Fruit fly (Drosophila melanogaster): ENCODE results near the gene CG31668.

Gene CG31668

DNA sequence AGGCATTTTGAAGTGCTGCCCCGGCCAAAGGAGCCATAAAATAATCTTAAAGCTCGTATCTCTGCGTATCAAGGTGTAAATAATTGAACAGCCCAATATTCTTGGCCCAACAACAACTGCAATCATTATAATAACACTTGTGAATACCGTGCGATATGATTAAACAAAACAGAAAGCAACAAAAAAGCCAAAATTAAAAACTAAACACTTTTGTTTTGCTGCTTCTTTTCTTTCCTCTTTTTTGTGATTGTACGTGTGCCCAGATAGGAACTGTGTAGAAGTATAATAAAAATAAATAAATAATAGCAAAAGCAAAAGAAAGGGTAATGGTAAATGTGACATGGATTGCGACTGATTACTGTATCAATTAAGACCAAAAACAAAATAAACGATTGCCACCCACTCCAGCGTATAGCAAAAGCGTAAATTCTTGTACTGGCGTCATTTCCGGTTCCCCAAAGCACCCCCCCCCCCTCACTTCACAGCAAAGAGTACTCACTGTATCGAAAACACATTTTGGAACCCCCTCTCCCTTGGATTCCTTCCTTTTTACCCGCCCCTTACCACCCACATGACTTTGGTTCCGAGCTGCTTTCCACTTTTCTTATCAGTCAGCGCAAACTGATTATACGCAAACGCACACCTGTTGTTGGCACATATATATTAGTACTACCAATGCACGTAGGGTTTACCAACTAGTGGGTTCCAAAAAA, 34.4 kb downstream of the CG31668 start:
- no peak for TF ChIP-seq CG8478 (optimal IDR thresholded peaks at IDR 0.05)
- TF ChIP-seq CTCF (optimal IDR thresholded peaks at IDR 0.05): no peak

DNA sequence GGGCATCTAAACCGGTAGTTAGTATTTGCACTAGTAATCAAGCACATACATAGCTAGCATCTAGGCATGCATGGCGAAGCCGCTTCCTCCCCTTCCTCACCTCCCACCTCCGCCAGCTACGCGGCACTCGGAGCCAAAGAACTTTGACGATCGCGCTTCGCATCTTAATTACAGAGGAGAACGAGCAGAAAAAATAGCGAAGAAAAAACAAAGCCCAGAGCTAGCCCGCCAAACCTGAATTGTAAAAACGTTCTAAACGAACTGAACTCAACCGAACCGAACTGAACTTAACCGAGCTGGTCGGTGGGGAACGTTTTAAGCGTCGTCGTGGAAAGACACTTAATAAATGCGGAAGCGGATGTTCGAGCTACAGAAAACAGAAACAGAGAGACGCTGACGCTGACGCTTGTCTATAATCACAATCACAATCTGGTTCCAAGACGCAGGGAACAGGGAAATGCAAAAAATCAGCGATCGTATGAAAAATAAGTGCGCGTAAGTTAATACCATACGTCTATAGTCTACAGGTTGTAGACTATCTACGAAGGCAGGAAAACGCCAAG, 37.0 kb downstream of the CG31668 start:
- TF ChIP-seq CTCF (optimal IDR thresholded peaks at IDR 0.05) (no peak), CG8478 (optimal IDR thresholded peaks at IDR 0.05) (no peak)

DNA sequence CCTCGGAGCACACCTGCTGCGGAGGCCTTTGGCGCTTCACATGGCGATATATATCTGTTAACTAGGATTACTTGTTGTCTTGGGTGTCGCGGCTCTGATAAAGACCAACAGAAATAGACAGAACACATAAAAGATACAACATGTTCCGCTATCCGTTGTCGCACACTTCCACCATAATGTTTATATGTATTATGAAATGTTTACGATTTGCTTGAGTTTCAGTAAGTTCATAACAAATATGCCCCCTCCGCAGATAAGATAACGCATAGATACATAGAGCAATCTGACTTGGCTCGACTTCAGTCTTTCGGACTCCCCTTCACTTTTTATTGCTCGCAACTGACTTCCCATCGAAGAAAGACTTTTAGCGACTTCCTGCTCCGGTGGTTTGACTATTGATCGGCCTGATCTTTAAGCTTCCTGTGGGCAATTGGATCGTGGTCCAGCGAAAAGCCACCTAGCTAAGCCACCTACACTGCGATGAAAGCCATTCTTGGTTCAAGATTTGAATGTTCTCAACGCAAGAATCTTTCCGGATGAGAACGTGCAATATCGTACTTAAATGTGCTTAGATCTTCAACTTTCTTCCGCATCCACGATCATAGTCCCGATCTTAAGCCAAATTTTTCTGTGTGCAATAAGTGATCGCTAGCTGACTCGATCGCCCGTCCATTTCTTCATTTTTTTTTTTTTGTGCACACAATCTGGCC, 37.6 kb downstream of the CG31668 start:
- TF ChIP-seq CG8478 (optimal IDR thresholded peaks at IDR 0.05): no peak
- TF ChIP-seq CTCF (optimal IDR thresholded peaks at IDR 0.05): no peak

DNA sequence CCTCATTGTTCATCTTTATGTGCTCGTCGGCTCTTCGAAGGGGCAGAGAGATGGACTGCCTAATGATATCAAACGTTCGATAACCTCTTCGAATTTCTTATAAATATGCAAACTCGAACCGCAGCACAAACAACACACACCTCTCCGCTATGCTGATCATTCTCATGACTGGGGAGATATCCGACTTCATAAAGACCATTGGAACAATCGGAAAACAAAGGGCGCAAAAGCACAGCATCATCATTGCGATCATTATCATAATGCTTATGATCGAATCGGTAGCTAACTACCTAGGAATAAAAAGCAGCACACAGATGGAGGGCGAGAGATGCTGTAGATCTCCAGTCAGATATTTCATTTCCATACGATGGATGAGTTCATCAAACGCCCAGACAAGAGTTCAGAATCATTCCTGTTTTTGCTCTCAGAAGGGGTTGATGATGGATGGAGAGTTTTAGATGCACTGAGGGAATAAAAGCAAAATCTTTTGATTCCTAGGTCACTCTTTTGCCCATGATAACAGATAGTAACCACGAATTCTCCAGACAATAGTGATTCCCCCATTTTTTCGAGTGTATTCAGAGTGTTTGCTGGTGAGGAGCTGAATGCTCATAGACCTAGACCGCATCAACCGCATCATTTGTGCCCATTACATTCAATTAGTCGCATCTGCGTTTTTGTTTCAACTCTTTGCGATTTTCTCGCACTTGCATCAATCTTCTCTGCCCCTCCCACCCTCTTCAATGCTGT, 38.8 kb downstream of the CG31668 start:
- TF ChIP-seq CG8478 (optimal IDR thresholded peaks at IDR 0.05) (no peak), CTCF (optimal IDR thresholded peaks at IDR 0.05) (no peak)

DNA sequence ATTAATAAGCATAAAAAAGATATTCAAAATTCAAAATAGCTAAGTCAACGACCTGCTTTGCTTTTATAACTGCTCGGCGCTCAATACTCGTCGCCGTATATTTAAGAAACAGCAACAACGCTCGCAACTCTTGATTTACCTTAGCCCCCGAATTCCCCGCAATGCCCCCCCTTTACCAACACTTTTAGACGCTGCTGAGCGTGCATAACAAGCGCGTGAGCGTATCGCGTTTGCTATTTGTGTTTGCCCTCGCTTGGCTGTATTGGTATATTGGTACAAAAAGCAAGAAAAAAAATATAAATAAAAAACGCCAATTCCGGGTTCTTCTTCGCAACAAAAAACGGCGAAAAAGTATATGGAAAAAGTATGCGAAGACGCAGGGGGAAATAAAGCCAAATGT, 40.1 kb downstream of the CG31668 start:
- TF ChIP-seq CTCF (optimal IDR thresholded peaks at IDR 0.05) (no peak), CG8478 (optimal IDR thresholded peaks at IDR 0.05) (no peak)

DNA sequence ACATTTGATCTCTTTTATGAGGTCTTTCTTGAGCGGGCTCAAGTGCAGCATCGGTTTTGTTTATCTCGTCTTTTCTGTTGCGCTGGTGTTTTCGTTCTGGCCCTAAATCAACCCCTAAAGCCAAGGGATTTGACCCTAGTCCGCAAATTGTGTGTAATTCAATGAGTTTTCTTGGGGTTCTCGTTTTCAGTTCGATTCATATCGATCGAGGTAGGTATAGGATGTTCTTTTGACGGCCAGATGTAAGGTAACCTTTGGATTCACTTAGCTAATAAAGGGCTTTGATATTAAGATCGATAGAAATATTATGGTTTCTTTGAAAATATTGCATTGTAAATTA, 40.8 kb downstream of the CG31668 start:
- no peak for TF ChIP-seq CG8478 (optimal IDR thresholded peaks at IDR 0.05)
- no peak for TF ChIP-seq CTCF (optimal IDR thresholded peaks at IDR 0.05)

DNA sequence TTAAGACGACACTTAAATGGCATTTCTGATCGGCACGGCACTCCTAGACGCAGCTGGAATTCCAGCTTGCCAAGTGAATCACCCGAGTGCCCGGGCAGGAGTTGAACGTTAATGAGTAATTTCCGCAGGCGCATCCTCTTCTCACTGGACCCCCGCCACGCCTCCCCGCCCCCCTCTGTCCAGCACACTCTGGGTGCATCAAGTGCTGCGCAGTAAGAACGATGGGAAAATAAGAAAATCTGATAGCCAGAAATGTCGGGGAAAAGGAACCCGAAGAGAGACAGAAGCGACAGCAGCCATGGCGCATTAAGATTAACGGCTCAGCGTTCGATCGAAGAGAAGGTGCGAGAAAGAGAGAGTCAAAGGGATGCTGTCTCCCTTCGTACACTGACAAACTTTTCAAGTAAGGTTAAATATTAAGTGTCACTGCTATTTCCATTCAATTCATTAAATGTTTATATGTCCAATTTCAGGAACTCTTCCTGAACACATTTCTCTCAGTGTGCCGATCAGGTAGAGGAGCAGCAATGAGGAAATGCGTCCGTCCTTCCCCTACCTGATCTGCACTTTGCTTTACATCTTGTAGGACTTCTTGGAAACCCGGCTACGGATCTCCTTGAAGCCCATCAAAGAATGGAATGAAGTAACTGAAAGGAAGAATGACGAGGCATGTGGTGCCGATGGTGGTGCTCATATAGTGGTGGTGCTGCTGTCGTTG, 41.3 kb downstream of the CG31668 start:
- TF ChIP-seq CG8478 (optimal IDR thresholded peaks at IDR 0.05) (no peak), CTCF (optimal IDR thresholded peaks at IDR 0.05) (no peak)

DNA sequence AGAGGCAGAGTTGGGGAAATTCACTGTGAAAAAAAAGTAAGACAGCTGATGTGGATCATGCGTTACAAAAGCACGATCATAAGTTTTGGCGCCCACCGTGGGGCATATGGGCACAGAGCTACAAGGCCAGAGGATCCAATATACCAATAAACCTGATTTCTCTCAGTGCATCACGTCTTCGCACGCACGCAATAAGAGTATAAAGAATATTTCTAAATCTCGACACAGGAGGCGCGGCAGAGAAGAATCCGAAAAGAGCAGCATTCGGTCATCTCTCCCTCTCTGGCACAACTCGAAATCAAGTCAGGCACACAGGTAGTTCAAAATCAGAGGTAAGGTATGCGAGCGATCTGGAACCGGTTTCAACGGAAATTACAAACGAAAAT, 42.4 kb downstream of the CG31668 start:
- TF ChIP-seq CTCF (optimal IDR thresholded peaks at IDR 0.05): no peak

DNA sequence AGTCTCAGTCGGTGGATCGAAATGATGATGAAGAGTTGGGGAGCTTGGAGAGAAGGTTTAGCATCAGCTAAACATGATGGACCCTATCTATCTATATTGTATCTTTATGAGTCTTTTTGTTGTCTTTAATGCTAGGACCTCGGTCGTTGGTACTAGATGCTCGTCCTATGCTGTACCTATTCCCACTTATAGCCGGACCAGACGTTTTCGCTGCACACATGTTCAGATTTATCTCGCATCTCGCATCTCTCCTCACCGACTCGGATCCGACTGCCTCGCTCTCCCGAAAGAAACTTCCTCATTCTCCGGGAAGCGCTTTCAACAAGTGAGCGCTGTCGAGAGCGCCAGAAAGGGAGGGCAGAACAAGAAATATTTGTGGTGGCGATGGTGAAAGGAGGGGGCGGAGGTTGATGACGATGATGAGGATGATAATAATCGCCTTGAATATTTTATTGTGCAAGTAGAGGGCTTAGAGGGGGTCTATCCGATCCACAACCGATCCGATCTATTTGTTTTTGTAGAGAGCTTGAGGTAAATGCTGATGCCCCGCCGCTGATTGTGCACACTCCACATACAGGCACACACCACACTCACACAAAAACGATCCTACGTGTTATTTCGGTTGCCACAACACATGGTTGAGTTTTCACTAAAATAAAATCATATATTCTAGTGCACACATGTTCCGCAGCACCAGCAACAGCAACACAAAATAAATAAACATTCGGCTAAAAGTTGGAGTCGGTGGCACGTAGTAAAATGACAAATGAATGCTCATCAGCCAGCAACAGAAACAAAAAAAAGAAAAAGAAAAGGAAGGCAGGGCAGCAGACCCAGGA, 43.0 kb downstream of the CG31668 start:
- no peak for TF ChIP-seq CTCF (optimal IDR thresholded peaks at IDR 0.05)

DNA sequence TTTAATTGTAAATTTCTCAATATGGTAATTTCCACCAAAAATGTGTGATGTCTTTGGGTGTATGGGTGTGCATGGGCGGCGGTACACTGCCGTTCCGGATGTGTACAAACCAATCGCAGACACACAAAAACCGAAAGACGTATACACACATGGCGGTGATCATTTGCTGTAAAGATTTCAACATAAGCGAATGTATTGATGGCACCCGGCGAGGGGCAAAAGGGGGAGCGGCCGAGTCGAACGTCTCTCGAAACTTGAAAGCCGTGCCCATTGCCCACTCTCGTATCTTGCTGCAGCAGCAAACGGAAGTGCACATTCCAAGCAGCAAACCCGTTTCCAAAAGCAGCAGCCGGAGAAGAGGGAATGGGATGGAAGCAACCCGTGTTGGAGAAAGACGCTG, 43.7 kb downstream of the CG31668 start:
- TF ChIP-seq CG8478 (optimal IDR thresholded peaks at IDR 0.05) (no peak), CTCF (optimal IDR thresholded peaks at IDR 0.05) (no peak)

DNA sequence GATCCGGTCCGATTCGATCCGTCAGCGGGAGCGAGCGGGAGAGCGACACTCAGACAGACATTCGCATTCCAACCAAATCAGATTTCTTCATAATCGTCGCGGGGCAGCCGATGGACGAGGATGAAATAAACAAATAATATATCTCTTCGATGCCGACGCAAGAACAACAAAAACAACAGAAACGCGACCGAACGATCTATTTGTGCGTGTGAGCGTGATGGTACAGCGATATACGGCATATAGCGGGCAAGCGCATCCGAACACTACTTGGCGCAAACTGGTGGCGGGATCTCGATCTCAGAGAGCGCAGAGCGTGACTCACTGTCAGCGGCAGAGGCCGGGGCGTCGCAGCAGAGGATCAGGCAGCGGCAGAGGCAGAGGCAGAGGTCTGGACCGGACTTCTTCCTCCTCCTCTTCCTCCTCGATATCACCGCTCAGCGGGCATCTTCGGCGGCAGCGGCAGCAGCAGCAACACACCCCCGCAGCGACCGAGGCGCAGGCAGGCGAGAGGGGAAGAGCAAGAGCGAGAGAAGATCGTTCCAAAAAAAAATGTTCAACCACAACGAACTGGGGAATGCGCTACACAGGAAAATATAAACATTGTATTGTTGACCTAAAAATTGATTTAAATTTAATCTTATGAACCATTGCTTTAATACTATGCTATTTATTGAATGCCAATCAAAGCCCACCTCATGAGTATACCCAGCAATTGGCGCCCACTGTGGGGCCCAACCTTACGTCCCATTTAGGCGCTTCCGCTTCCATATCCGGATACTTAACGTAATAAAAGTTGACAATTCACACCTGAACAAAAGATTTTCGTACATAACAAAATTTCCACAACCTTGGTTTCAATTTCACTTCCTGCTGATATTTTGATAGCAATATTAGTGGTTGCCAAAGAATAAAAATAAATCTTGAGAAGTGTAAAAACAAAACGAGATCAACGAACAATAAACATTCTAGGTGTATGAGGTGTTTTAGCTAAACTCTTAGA, 44.4 kb downstream of the CG31668 start:
- no peak for TF ChIP-seq CTCF (optimal IDR thresholded peaks at IDR 0.05)
- no peak for TF ChIP-seq CG8478 (optimal IDR thresholded peaks at IDR 0.05)

DNA sequence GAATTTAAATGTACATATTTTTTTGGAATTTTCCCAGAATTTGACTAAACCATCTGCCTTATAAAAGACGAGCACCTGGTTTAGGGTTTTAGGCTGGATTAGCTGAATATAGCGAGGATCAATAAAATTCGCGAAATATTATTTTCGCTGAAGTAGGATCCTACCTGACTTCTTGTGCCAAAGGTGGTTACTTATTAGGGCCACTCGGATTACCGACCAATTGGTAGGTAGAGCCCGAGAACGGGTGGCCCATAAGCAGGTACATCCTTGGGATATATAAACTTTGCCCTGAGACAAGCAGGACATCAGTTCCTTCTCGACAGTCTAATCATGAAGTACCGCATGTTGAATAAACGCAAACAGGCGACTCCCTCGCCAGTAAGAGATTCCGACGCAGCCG, 50.5 kb downstream of the CG31668 start, which contains the start of gene CG15382:
Gene CG15382, plus strand, starts transcription at position 301 of the 400 bp plus-strand sequence.
- TF ChIP-seq CTCF (optimal IDR thresholded peaks at IDR 0.05) (no peak), CG8478 (optimal IDR thresholded peaks at IDR 0.05) (no peak)
